Worm (Caenorhabditis elegans): ENCODE data around the gene C14A11.6.

Gene C14A11.6

ce11 chrX:2852388-2852908 is 38.5 kb upstream of the C14A11.6 start, which contains the start of gene kin-29:
Gene kin-29 (minus strand): TSS chrX:2852438.
- TF ChIP-seq mab-5 (tag; optimal IDR thresholded peaks at IDR 0.05) (no peak), lin-32 (GFP tag; optimal IDR thresholded peaks at IDR 0.05) (no peak), snpc-4 (tag; optimal IDR thresholded peaks at IDR 0.05) (no peak), nhr-12 (tag; optimal IDR thresholded peaks at IDR 0.05) (no peak), elt-1 (tag; optimal IDR thresholded peaks at IDR 0.05; ENCODE audit: borderline replicate concordance, insufficient read depth) (no peak), unc-62 (GFP tag; optimal IDR thresholded peaks at IDR 0.05) (peak; percentile 72), ces-1 (GFP tag; optimal IDR thresholded peaks at IDR 0.05) (peak; percentile 61), M03D4.4 (tag; optimal IDR thresholded peaks at IDR 0.05) (peak; percentile 77), sem-2 (GFP tag; optimal IDR thresholded peaks at IDR 0.05) (no peak), nhr-76 (tag; optimal IDR thresholded peaks at IDR 0.05) (no peak), mls-2 (tag; optimal IDR thresholded peaks at IDR 0.05) (peak; percentile 90), sptf-1 (tag; optimal IDR thresholded peaks at IDR 0.05) (peak; percentile 76), pha-4 (tag; optimal IDR thresholded peaks at IDR 0.05) (peak; percentile 48), ceh-83 (GFP tag; optimal IDR thresholded peaks at IDR 0.05) (peak; percentile 34), blmp-1 (tag; optimal IDR thresholded peaks at IDR 0.05) (peak; percentile 65), elt-3 (tag; optimal IDR thresholded peaks at IDR 0.05) (no peak), nhr-237 (tag; optimal IDR thresholded peaks at IDR 0.05) (peak; percentile 69), hlh-1 (tag; optimal IDR thresholded peaks at IDR 0.05) (no peak), ceh-39 (tag; optimal IDR thresholded peaks at IDR 0.05) (no peak), ztf-11 (tag; optimal IDR thresholded peaks at IDR 0.05) (peak; percentile 2), tbx-8 (GFP tag; optimal IDR thresholded peaks at IDR 0.05) (no peak), flh-1 (GFP tag; optimal IDR thresholded peaks at IDR 0.05) (peak; percentile 37), bed-3 (GFP tag; optimal IDR thresholded peaks at IDR 0.05) (peak; percentile 29), zip-8 (tag; optimal IDR thresholded peaks at IDR 0.05) (no peak), lin-13 (tag; optimal IDR thresholded peaks at IDR 0.05) (peak; percentile 61), lsy-2 (tag; optimal IDR thresholded peaks at IDR 0.05) (peak; percentile 42), unc-120 (tag; optimal IDR thresholded peaks at IDR 0.05; ENCODE audit: poor library complexity, severe bottlenecking) (peak; percentile 92), mep-1 (tag; optimal IDR thresholded peaks at IDR 0.05) (peak; percentile 70), cnd-1 (tag; optimal IDR thresholded peaks at IDR 0.05) (peak; percentile 34), nhr-2 (tag; optimal IDR thresholded peaks at IDR 0.05) (no peak), ceh-43 (GFP tag; optimal IDR thresholded peaks at IDR 0.05) (peak; percentile 38), drap-1 (GFP tag; optimal IDR thresholded peaks at IDR 0.05) (peak; percentile 77), nhr-28 (tag; optimal IDR thresholded peaks at IDR 0.05) (no peak), unc-39 (tag; optimal IDR thresholded peaks at IDR 0.05) (no peak), ham-2 (GFP tag; optimal IDR thresholded peaks at IDR 0.05) (peak; percentile 77)

ce11 chrX:2843508-2843907 is 29.6 kb upstream of the C14A11.6 start:
- TF ChIP-seq nhr-28 (tag; optimal IDR thresholded peaks at IDR 0.05) (no peak), ceh-83 (GFP tag; optimal IDR thresholded peaks at IDR 0.05) (peak; percentile 48)

ce11 chrX:2841754-2842153 is 27.8 kb upstream of the C14A11.6 start:
- TF ChIP-seq mep-1 (tag; optimal IDR thresholded peaks at IDR 0.05) (no peak), cnd-1 (tag; optimal IDR thresholded peaks at IDR 0.05) (no peak), unc-39 (tag; optimal IDR thresholded peaks at IDR 0.05) (no peak), ceh-83 (GFP tag; optimal IDR thresholded peaks at IDR 0.05) (no peak), elt-3 (tag; optimal IDR thresholded peaks at IDR 0.05) (no peak), lsy-2 (tag; optimal IDR thresholded peaks at IDR 0.05) (no peak), flh-1 (GFP tag; optimal IDR thresholded peaks at IDR 0.05) (no peak), ham-2 (GFP tag; optimal IDR thresholded peaks at IDR 0.05) (no peak), nhr-28 (tag; optimal IDR thresholded peaks at IDR 0.05) (no peak), tbx-8 (GFP tag; optimal IDR thresholded peaks at IDR 0.05) (no peak), drap-1 (GFP tag; optimal IDR thresholded peaks at IDR 0.05) (no peak)

ce11 chrX:2840287-2840686 is 26.3 kb upstream of the C14A11.6 start, which contains the start of gene Y71H10B.1:
Gene Y71H10B.1 (minus strand): TSS chrX:2840292.
- no peak for TF ChIP-seq nhr-28 (tag; optimal IDR thresholded peaks at IDR 0.05)
- no peak for TF ChIP-seq drap-1 (GFP tag; optimal IDR thresholded peaks at IDR 0.05)
- no peak for TF ChIP-seq unc-120 (tag; optimal IDR thresholded peaks at IDR 0.05; ENCODE audit: poor library complexity, severe bottlenecking)
- no peak for TF ChIP-seq flh-1 (GFP tag; optimal IDR thresholded peaks at IDR 0.05)
- no peak for TF ChIP-seq nhr-76 (tag; optimal IDR thresholded peaks at IDR 0.05)
- TF ChIP-seq elt-3 (tag; optimal IDR thresholded peaks at IDR 0.05): no peak
- no peak for TF ChIP-seq blmp-1 (tag; optimal IDR thresholded peaks at IDR 0.05)
- TF ChIP-seq unc-62 (GFP tag; optimal IDR thresholded peaks at IDR 0.05): no peak
- TF ChIP-seq snpc-4 (tag; optimal IDR thresholded peaks at IDR 0.05): no peak
- no peak for TF ChIP-seq ceh-39 (tag; optimal IDR thresholded peaks at IDR 0.05)
- no peak for TF ChIP-seq ces-1 (GFP tag; optimal IDR thresholded peaks at IDR 0.05)
- no peak for TF ChIP-seq ham-2 (GFP tag; optimal IDR thresholded peaks at IDR 0.05)
- TF ChIP-seq elt-1 (tag; optimal IDR thresholded peaks at IDR 0.05; ENCODE audit: borderline replicate concordance, insufficient read depth): no peak
- no peak for TF ChIP-seq hlh-1 (tag; optimal IDR thresholded peaks at IDR 0.05)
- no peak for TF ChIP-seq zip-8 (tag; optimal IDR thresholded peaks at IDR 0.05)
- TF ChIP-seq lsy-2 (tag; optimal IDR thresholded peaks at IDR 0.05): no peak
- TF ChIP-seq sptf-1 (tag; optimal IDR thresholded peaks at IDR 0.05): no peak
- no peak for TF ChIP-seq nhr-2 (tag; optimal IDR thresholded peaks at IDR 0.05)
- no peak for TF ChIP-seq ztf-11 (tag; optimal IDR thresholded peaks at IDR 0.05)

All from whole organism, mixed stage, embryonic.